Fruit fly (Drosophila melanogaster): Measurements from ENCODE around the gene PolrMT.

Gene PolrMT

dm6 chr2L:1077469-1077993 lies 30.6 kb downstream of the PolrMT start, which contains the start of the genes S and ast (continued):
- no peak for TF ChIP-seq CG6683 (GFP tag; optimal IDR thresholded peaks at IDR 0.05)
- peak; percentile 6 to 23 for TF ChIP-seq dpn (GFP tag; optimal IDR thresholded peaks at IDR 0.05)
- TF ChIP-seq CG2129 (GFP tag; IDR thresholded peaks at IDR 0.05; ENCODE audit: partially characterized antibody) = peak; percentile 90
- TF ChIP-seq CG1024 (GFP tag; IDR thresholded peaks at IDR 0.05) = no peak
- TF ChIP-seq Scr (GFP tag; IDR thresholded peaks at IDR 0.05; ENCODE audit: partially characterized antibody) = peak; percentile 97
- no peak for TF ChIP-seq Optix (GFP tag; IDR thresholded peaks at IDR 0.05)
- TF ChIP-seq CG18599 (GFP tag; optimal IDR thresholded peaks at IDR 0.05) = no peak
- no peak for TF ChIP-seq CG18011 (GFP tag; optimal IDR thresholded peaks at IDR 0.05)
- TF ChIP-seq crc (GFP tag; optimal IDR thresholded peaks at IDR 0.05) = no peak
- peak; percentile 85 for TF ChIP-seq CG12659 (GFP tag; optimal IDR thresholded peaks at IDR 0.05)
- TF ChIP-seq NK7.1 (GFP tag; optimal IDR thresholded peaks at IDR 0.05) = no peak

dm6 chr2L:1077053-1077452 lies 31.1 kb downstream of the PolrMT start:
- TF ChIP-seq vvl (GFP tag; IDR thresholded peaks at IDR 0.05) = peak; percentile 36; the same call in 1 of the 2 replicates
- peak; percentile 34; the same call in 1 of the 3 replicates for TF ChIP-seq Aef1 (GFP tag; IDR thresholded peaks at IDR 0.05)
- peak; percentile 50; the same call in 1 of the 3 replicates for TF ChIP-seq ci (GFP tag; IDR thresholded peaks at IDR 0.05)
- TF ChIP-seq dmrt11E (tag; optimal IDR thresholded peaks at IDR 0.05) = no peak
- TF ChIP-seq CG1233 (GFP tag; optimal IDR thresholded peaks at IDR 0.05) = no peak
- TF ChIP-seq Mes4 (GFP tag; optimal IDR thresholded peaks at IDR 0.05) = no peak
- no peak for TF ChIP-seq sqz (GFP tag; optimal IDR thresholded peaks at IDR 0.05)
- TF ChIP-seq chm (GFP tag; IDR thresholded peaks at IDR 0.05) = peak; percentile 36; the same call in 1 of the 2 replicates
- no peak for TF ChIP-seq CG2199 (GFP tag; IDR thresholded peaks at IDR 0.05)
- peak; percentile 6 for TF ChIP-seq abd-A (tag; optimal IDR thresholded peaks at IDR 0.05)
- TF ChIP-seq CG13775 (GFP tag; optimal IDR thresholded peaks at IDR 0.05) = peak; percentile 3
- no peak for TF ChIP-seq CG6272 (GFP tag; IDR thresholded peaks at IDR 0.05)
- TF ChIP-seq amos (GFP tag; IDR thresholded peaks at IDR 0.05; ENCODE audit: partially characterized antibody) = peak; percentile 42; the same call in 1 of the 2 replicates
- no peak for TF ChIP-seq CG9817 (tag; optimal IDR thresholded peaks at IDR 0.05)
- TF ChIP-seq cg (GFP tag; optimal IDR thresholded peaks at IDR 0.05) = peak; percentile 97
- TF ChIP-seq HLH4C (GFP tag; IDR thresholded peaks at IDR 0.05; ENCODE audit: partially characterized antibody) = no peak
- no peak for TF ChIP-seq gsb (GFP tag; IDR thresholded peaks at IDR 0.05)
- TF ChIP-seq Hey (tag; optimal IDR thresholded peaks at IDR 0.05) = no peak
- no peak for TF ChIP-seq Dek (tag; optimal IDR thresholded peaks at IDR 0.05)
- TF ChIP-seq HmgZ (tag; optimal IDR thresholded peaks at IDR 0.05) = peak; percentile 32
- TF ChIP-seq unpg (GFP tag; optimal IDR thresholded peaks at IDR 0.05) = no peak
- peak; percentile 73 for TF ChIP-seq sd (tag; optimal IDR thresholded peaks at IDR 0.05)
- no peak for TF ChIP-seq toy (GFP tag; IDR thresholded peaks at IDR 0.05)
- no peak for TF ChIP-seq unc-4 (GFP tag; IDR thresholded peaks at IDR 0.05; ENCODE audit: partially characterized antibody)
- TF ChIP-seq CG7987 (GFP tag; optimal IDR thresholded peaks at IDR 0.05) = peak; percentile 48
- TF ChIP-seq cwo (GFP tag; optimal IDR thresholded peaks at IDR 0.05) = peak; percentile 27
- no peak for TF ChIP-seq Sry-β (GFP tag; optimal IDR thresholded peaks at IDR 0.05)
- TF ChIP-seq Opbp (GFP tag; IDR thresholded peaks at IDR 0.05; ENCODE audit: partially characterized antibody) = 0 out of 3 replicates have a peak, but pooled peaks have one; percentile 3
- TF ChIP-seq mirr (GFP tag; optimal IDR thresholded peaks at IDR 0.05) = peak; percentile 23
- no peak for TF ChIP-seq phol (tag; optimal IDR thresholded peaks at IDR 0.05)
- peak; percentile 91 for TF ChIP-seq CG8478 (optimal IDR thresholded peaks at IDR 0.05)
- TF ChIP-seq lbe (GFP tag; optimal IDR thresholded peaks at IDR 0.05) = no peak
- peak in 1 of 3 experiments; percentile 58 for TF ChIP-seq lola (GFP tag; optimal IDR thresholded peaks at IDR 0.05)
- TF ChIP-seq CG11504 (tag; optimal IDR thresholded peaks at IDR 0.05) = peak; percentile 52
- TF ChIP-seq oc (tag; optimal IDR thresholded peaks at IDR 0.05) = peak; percentile 28
- TF ChIP-seq CG34224 (GFP tag; IDR thresholded peaks at IDR 0.05; ENCODE audit: partially characterized antibody) = no peak
- TF ChIP-seq CG16863 (GFP tag; optimal IDR thresholded peaks at IDR 0.05) = no peak
